Fruit fly (Drosophila melanogaster) whole organism, embryonic: Measurements from ENCODE around the gene CG5445.

ENCODE experiments used
- Bdp1 ChIP-seq: fragments of 200-800 bp; sonication (Bioruptor generic); optimal IDR thresholded peaks from 3 replicates; lab custom pipeline; 2016; ENCODE audit warnings: missing biosample characterization, missing genetic modification characterization
- CG10209 ChIP-seq: fragments of 200-800 bp; sonication (Bioruptor generic); optimal IDR thresholded peaks from 3 replicates; lab custom pipeline; 2017; ENCODE audit warnings: missing biosample characterization, mild to moderate bottlenecking, missing genetic modification characterization, missing genetic modification reagents
- CG11085 ChIP-seq: fragments of 200-800 bp; sonication (Bioruptor generic); IDR thresholded peaks from 2 replicates; pipeline ENCODE4 v1.3.6; 2022; ENCODE audit warnings: missing biosample characterization, missing genetic modification characterization
- CG11247 ChIP-seq: fragments of 200-800 bp; sonication (Bioruptor generic); IDR thresholded peaks from 2 replicates; pipeline ENCODE4 v1.3.6; 2022; ENCODE audit warnings: missing biosample characterization, missing genetic modification characterization
- CG11456 ChIP-seq: fragments of 200-800 bp; sonication (Bioruptor generic); IDR thresholded peaks from 3 replicates; pipeline ENCODE4 v1.3.6; 2022; ENCODE audit warnings: missing biosample characterization, missing genetic modification characterization
- CG15601 ChIP-seq: fragments of 200-800 bp; sonication (Bioruptor generic); optimal IDR thresholded peaks from 3 replicates; lab custom pipeline; 2019; ENCODE audit warnings: missing biosample characterization, mild to moderate bottlenecking, missing genetic modification characterization, moderate library complexity
- CG1602 ChIP-seq: fragments of 200-800 bp; sonication (Bioruptor generic); optimal IDR thresholded peaks from 3 replicates; lab custom pipeline; 2016; ENCODE audit warnings: missing biosample characterization, missing genetic modification characterization
- CG17612 ChIP-seq: fragments of 200-800 bp; sonication (Bioruptor generic); IDR thresholded peaks from 2 replicates; pipeline ENCODE4 v1.3.6; 2022; ENCODE audit warnings: missing biosample characterization, missing genetic modification characterization
- CG17802 ChIP-seq: fragments of 200-800 bp; sonication (Bioruptor generic); optimal IDR thresholded peaks from 2 replicates; lab custom pipeline; 2018; ENCODE audit warnings: missing biosample characterization, mild to moderate bottlenecking, missing genetic modification characterization, moderate library complexity
- CG2199 ChIP-seq: fragments of 200-800 bp; sonication (Bioruptor generic); IDR thresholded peaks from 3 replicates; pipeline ENCODE4 v1.3.6; 2022; ENCODE audit warnings: missing biosample characterization, missing genetic modification characterization
- CG2202 ChIP-seq: fragments of 200-800 bp; sonication (Bioruptor generic); optimal IDR thresholded peaks from 2 replicates; lab custom pipeline; 2018; ENCODE audit warnings: missing biosample characterization, mild to moderate bottlenecking, missing genetic modification characterization
- CG30403 ChIP-seq: fragments of 200-800 bp; sonication (Bioruptor generic); optimal IDR thresholded peaks from 3 replicates; lab custom pipeline; 2016; ENCODE audit warnings: missing biosample characterization, missing genetic modification characterization
- CG3163 ChIP-seq: fragments of 200-800 bp; sonication (Bioruptor generic); optimal IDR thresholded peaks from 3 replicates; lab custom pipeline; 2016; ENCODE audit warnings: missing biosample characterization, missing genetic modification characterization
- CG6654 ChIP-seq: fragments of 200-800 bp; sonication (Bioruptor generic); optimal IDR thresholded peaks from 2 replicates; lab custom pipeline; 2017; ENCODE audit warnings: missing biosample characterization, mild to moderate bottlenecking, missing genetic modification characterization
- CG7271 ChIP-seq: fragments of 200-800 bp; sonication (Bioruptor generic); optimal IDR thresholded peaks from 2 replicates; lab custom pipeline; 2018; ENCODE audit warnings: missing biosample characterization, mild to moderate bottlenecking, missing genetic modification characterization, moderate library complexity
- CG7745 ChIP-seq: fragments of 200-800 bp; sonication (Bioruptor generic); optimal IDR thresholded peaks from 2 replicates; lab custom pipeline; 2018; ENCODE audit warnings: missing biosample characterization, mild to moderate bottlenecking, missing genetic modification characterization, moderate library complexity
- CG8765 ChIP-seq: fragments of 200-800 bp; sonication (Bioruptor generic); IDR thresholded peaks from 2 replicates; pipeline ENCODE4 v1.3.6; 2022; ENCODE audit warnings: missing biosample characterization, missing genetic modification characterization
- CG9437 ChIP-seq: fragments of 200-800 bp; sonication (Bioruptor generic); optimal IDR thresholded peaks from 2 replicates; lab custom pipeline; 2018; ENCODE audit warnings: missing biosample characterization, mild to moderate bottlenecking, missing genetic modification characterization
- Deaf1 ChIP-seq: fragments of 200-800 bp; optimal IDR thresholded peaks from 3 replicates; lab custom pipeline; 2019; ENCODE audit warnings: missing biosample characterization, mild to moderate bottlenecking, missing genetic modification characterization, moderate library complexity
- Dek ChIP-seq: fragments of 200-800 bp; sonication (Bioruptor generic); optimal IDR thresholded peaks from 3 replicates; lab custom pipeline; 2019; ENCODE audit warnings: missing biosample characterization, mild to moderate bottlenecking, missing genetic modification characterization, moderate library complexity
- E2f1 ChIP-seq: fragments of 200-800 bp; sonication (Bioruptor generic); IDR thresholded peaks from 2 replicates; pipeline ENCODE4 v1.3.6; 2022; ENCODE audit warnings: missing biosample characterization, missing genetic modification characterization
- Hr39 ChIP-seq: fragments of >200 bp; optimal IDR thresholded peaks from 2 replicates; lab custom pipeline; 2017
- Kr ChIP-seq: fragments of 200-800 bp; sonication (Bioruptor generic); optimal IDR thresholded peaks from 2 replicates; lab custom pipeline; 2017; ENCODE audit warnings: missing biosample characterization, mild to moderate bottlenecking, missing genetic modification characterization
- Opbp ChIP-seq: fragments of 200-800 bp; sonication (Bioruptor generic); IDR thresholded peaks from 3 replicates; pipeline ENCODE4 v1.3.6; 2022; ENCODE audit warnings: missing biosample characterization, missing genetic modification characterization; ENCODE audit not compliant: partially characterized antibody
- PHDP ChIP-seq: fragments of 200-800 bp; sonication (Bioruptor generic); optimal IDR thresholded peaks from 3 replicates; lab custom pipeline; 2018; ENCODE audit warnings: missing biosample characterization, mild to moderate bottlenecking, missing genetic modification characterization, moderate library complexity
- Xbp1 ChIP-seq: fragments of 200-800 bp; sonication (Bioruptor generic); optimal IDR thresholded peaks from 3 replicates; lab custom pipeline; 2016; ENCODE audit warnings: missing biosample characterization, mild to moderate bottlenecking, missing genetic modification characterization
- amos ChIP-seq: fragments of 200-800 bp; sonication (Bioruptor generic); IDR thresholded peaks from 2 replicates; pipeline ENCODE4 v1.3.6; 2022; ENCODE audit warnings: missing biosample characterization, missing genetic modification characterization; ENCODE audit not compliant: partially characterized antibody
- ato ChIP-seq: fragments of 200-800 bp; sonication (Bioruptor generic); IDR thresholded peaks from 2 replicates; pipeline ENCODE4 v1.3.6; 2022; ENCODE audit warnings: missing biosample characterization, missing genetic modification characterization; ENCODE audit not compliant: partially characterized antibody
- bowl ChIP-seq: fragments of 200-800 bp; sonication (Bioruptor generic); IDR thresholded peaks from 2 replicates; pipeline ENCODE4 v1.3.6; 2022; ENCODE audit warnings: missing biosample characterization, missing genetic modification characterization
- da ChIP-seq: fragments of 200-800 bp; sonication (Bioruptor generic); optimal IDR thresholded peaks from 2 replicates; lab custom pipeline; 2016; ENCODE audit warnings: missing biosample characterization, missing genetic modification characterization
- dan ChIP-seq: fragments of 200-800 bp; sonication (Bioruptor generic); IDR thresholded peaks from 2 replicates; pipeline ENCODE4 v1.3.6; 2022; ENCODE audit warnings: missing biosample characterization, missing genetic modification characterization
- danr ChIP-seq: fragments of 200-800 bp; sonication (Bioruptor generic); IDR thresholded peaks from 2 replicates; pipeline ENCODE4 v1.3.6; 2022; ENCODE audit warnings: missing biosample characterization, missing genetic modification characterization
- dysf ChIP-seq: fragments of 200-800 bp; sonication (Bioruptor generic); IDR thresholded peaks from 3 replicates; pipeline ENCODE4 v1.3.6; 2022; ENCODE audit warnings: missing biosample characterization, missing genetic modification characterization
- emc ChIP-seq: fragments of 200-800 bp; sonication (Bioruptor generic); optimal IDR thresholded peaks from 2 replicates; lab custom pipeline; 2016; ENCODE audit warnings: missing biosample characterization, missing genetic modification characterization
- fru ChIP-seq: fragments of >200 bp; optimal IDR thresholded peaks from 2 replicates; lab custom pipeline; 2017
- gsb-n ChIP-seq: fragments of 200-800 bp; sonication (Bioruptor generic); optimal IDR thresholded peaks from 3 replicates; lab custom pipeline; 2018; ENCODE audit warnings: missing biosample characterization, mild to moderate bottlenecking, missing genetic modification characterization
- gt ChIP-seq: fragments of 200-800 bp; sonication (Bioruptor generic); IDR thresholded peaks from 2 replicates; pipeline ENCODE4 v1.3.6; 2022; ENCODE audit warnings: missing biosample characterization, missing genetic modification characterization
- h ChIP-seq: fragments of >200 bp; optimal IDR thresholded peaks from 2 replicates; lab custom pipeline; 2017
- kay ChIP-seq: fragments of 200-800 bp; sonication (Bioruptor generic); optimal IDR thresholded peaks from 2 replicates; lab custom pipeline; 2016; ENCODE audit warnings: missing biosample characterization, missing genetic modification characterization
- mld ChIP-seq: fragments of 200-800 bp; sonication (Bioruptor generic); IDR thresholded peaks from 3 replicates; pipeline ENCODE4 v1.3.6; 2022; ENCODE audit warnings: missing biosample characterization, missing genetic modification characterization; ENCODE audit not compliant: partially characterized antibody
- nerfin-2 ChIP-seq: fragments of 200-800 bp; sonication (Bioruptor generic); IDR thresholded peaks from 2 replicates; pipeline ENCODE4 v1.3.6; 2022; ENCODE audit warnings: missing biosample characterization, missing genetic modification characterization; ENCODE audit not compliant: partially characterized antibody
- row ChIP-seq: fragments of 200-800 bp; sonication (Bioruptor generic); IDR thresholded peaks from 3 replicates; pipeline ENCODE4 v1.3.6; 2022; ENCODE audit warnings: missing biosample characterization, missing genetic modification characterization
- run ChIP-seq: fragments of 200-800 bp; sonication (Bioruptor generic); optimal IDR thresholded peaks from 3 replicates; lab custom pipeline; 2018; ENCODE audit warnings: missing biosample characterization, mild to moderate bottlenecking, missing genetic modification characterization
- sug ChIP-seq: fragments of 200-800 bp; optimal IDR thresholded peaks from 2 replicates; lab custom pipeline; 2019; ENCODE audit warnings: missing biosample characterization, mild to moderate bottlenecking, missing genetic modification characterization, moderate library complexity
- tap ChIP-seq: fragments of 200-800 bp; optimal IDR thresholded peaks from 3 replicates; lab custom pipeline; 2019; ENCODE audit warnings: missing biosample characterization, mild to moderate bottlenecking, missing genetic modification characterization, moderate library complexity
- tna ChIP-seq: fragments of 200-800 bp; sonication (Bioruptor generic); IDR thresholded peaks from 2 replicates; pipeline ENCODE4 v1.3.6; 2022; ENCODE audit warnings: missing biosample characterization, missing genetic modification characterization; ENCODE audit not compliant: partially characterized antibody
- ttk ChIP-seq: fragments of 200-800 bp; sonication (Bioruptor generic); IDR thresholded peaks from 2 replicates; pipeline ENCODE4 v2.1.2; 2022; ENCODE audit warnings: missing biosample characterization, missing genetic modification characterization
- vvl ChIP-seq: fragments of 200-800 bp; sonication (Bioruptor generic); IDR thresholded peaks from 2 replicates; pipeline ENCODE4 v1.3.6; 2022; ENCODE audit warnings: missing biosample characterization, missing genetic modification characterization
- zen ChIP-seq: fragments of 200-800 bp; sonication (Bioruptor generic); optimal IDR thresholded peaks from 3 replicates; lab custom pipeline; 2018; ENCODE audit warnings: missing biosample characterization, mild to moderate bottlenecking, missing genetic modification characterization, moderate library complexity
- zf30C ChIP-seq: fragments of 200-800 bp; sonication (Bioruptor generic); optimal IDR thresholded peaks from 3 replicates; lab custom pipeline; 2018; ENCODE audit warnings: missing biosample characterization, mild to moderate bottlenecking, missing genetic modification characterization

The CG5445 gene

dm6 chrX:17298900-17299836, 16.9 kb downstream of the CG5445 start (continued):
- TF ChIP-seq sug, result peak; percentile 63
- TF ChIP-seq zen (tag; lab: Kevin White, UChicago), result no peak
- TF ChIP-seq CG11085, result peak; percentile 30; the same call in 1 of the 2 replicates
- peak; percentile 24 for TF ChIP-seq gsb-n (tag; lab: Kevin White, UChicago)
- no peak for TF ChIP-seq Opbp (GFP tag; lab: Robert Waterston, UW)
- peak; percentile 55 for TF ChIP-seq CG10209
- peak; percentile 61 for TF ChIP-seq vvl (GFP tag; lab: Robert Waterston, UW)
- peak; percentile 46 for TF ChIP-seq CG9437 (GFP tag; lab: Kevin White, UChicago)
- TF ChIP-seq CG7271 (tag; lab: Kevin White, UChicago), result no peak
- no peak for TF ChIP-seq ttk (GFP tag; lab: Robert Waterston, UW)
- TF ChIP-seq Hr39 (lab: Kevin White, UChicago), result no peak
- TF ChIP-seq danr (GFP tag; lab: Robert Waterston, UW), result peak; percentile 60
- TF ChIP-seq tna (GFP tag; lab: Robert Waterston, UW), result no peak
- peak; percentile 23 for TF ChIP-seq tap (tag; lab: Kevin White, UChicago)
- no peak for TF ChIP-seq emc (GFP tag; lab: Kevin White, UChicago)
- no peak for TF ChIP-seq CG17802 (tag; lab: Kevin White, UChicago)
- TF ChIP-seq Xbp1 (GFP tag; lab: Kevin White, UChicago), result peak; percentile 65
- TF ChIP-seq dysf, result peak; percentile 84
- TF ChIP-seq zf30C (GFP tag; lab: Kevin White, UChicago), result no peak
- no peak for TF ChIP-seq CG7745 (tag; lab: Kevin White, UChicago)
- TF ChIP-seq CG6654, result peak; percentile 7
- peak; percentile 65 for TF ChIP-seq E2f1 (GFP tag; lab: Robert Waterston, UW)
- TF ChIP-seq CG8765 (GFP tag; lab: Robert Waterston, UW), result no peak
- TF ChIP-seq Dek (tag; lab: Kevin White, UChicago), result peak; percentile 32
- peak; percentile 30; the same call in 1 of the 2 replicates for TF ChIP-seq amos (GFP tag; lab: Robert Waterston, UW)
- no peak for TF ChIP-seq fru
- no peak for TF ChIP-seq ato (GFP tag; lab: Robert Waterston, UW)
- peak; percentile 52 for TF ChIP-seq Bdp1 (GFP tag; lab: Kevin White, UChicago)
- no peak for TF ChIP-seq dan
- no peak for TF ChIP-seq CG2199 (GFP tag; lab: Robert Waterston, UW)
- TF ChIP-seq CG2202 (tag; lab: Kevin White, UChicago), result no peak
- TF ChIP-seq h, result no peak
- TF ChIP-seq gt (GFP tag; lab: Robert Waterston, UW), result no peak
- TF ChIP-seq CG1602, result peak; percentile 12
- no peak for TF ChIP-seq Kr (GFP tag; lab: Kevin White, UChicago)
- peak; percentile 74 for TF ChIP-seq PHDP (tag; lab: Kevin White, UChicago)
- peak; percentile 38 for TF ChIP-seq Deaf1
- no peak for TF ChIP-seq da (GFP tag; lab: Kevin White, UChicago)
- TF ChIP-seq mld (GFP tag; lab: Robert Waterston, UW), result no peak
- TF ChIP-seq CG30403 (GFP tag; lab: Kevin White, UChicago), result peak; percentile 64
- no peak for TF ChIP-seq bowl (GFP tag; lab: Robert Waterston, UW)
- TF ChIP-seq kay (GFP tag; lab: Kevin White, UChicago), result peak; percentile 42
- no peak for TF ChIP-seq nerfin-2 (GFP tag; lab: Robert Waterston, UW)
- TF ChIP-seq run (tag; lab: Kevin White, UChicago), result no peak
- TF ChIP-seq CG11247 (GFP tag; lab: Robert Waterston, UW), result 0 out of 2 replicates have a peak, but pooled peaks have one; percentile 13
- TF ChIP-seq CG3163 (GFP tag; lab: Kevin White, UChicago), result peak; percentile 6
- no peak for TF ChIP-seq CG17612 (GFP tag; lab: Robert Waterston, UW)
- TF ChIP-seq CG15601, result no peak
- peak; percentile 85 for TF ChIP-seq row
- TF ChIP-seq CG11456 (GFP tag; lab: Robert Waterston, UW), result peak; percentile 61; the same call in 2 of the 3 replicates
